Worm (Caenorhabditis elegans): Measurements from ENCODE around the gene apc-2.

- no peak for TF ChIP-seq mab-5 (tag; optimal IDR thresholded peaks at IDR 0.05)
- TF ChIP-seq tbx-8 (GFP tag; optimal IDR thresholded peaks at IDR 0.05): no peak
- TF ChIP-seq zip-8 (tag; optimal IDR thresholded peaks at IDR 0.05): no peak
- TF ChIP-seq unc-120 (tag; optimal IDR thresholded peaks at IDR 0.05; ENCODE audit: poor library complexity, severe bottlenecking): no peak
- TF ChIP-seq ztf-11 (tag; optimal IDR thresholded peaks at IDR 0.05): no peak
- TF ChIP-seq blmp-1 (tag; optimal IDR thresholded peaks at IDR 0.05): no peak
- no peak for TF ChIP-seq ces-1 (GFP tag; optimal IDR thresholded peaks at IDR 0.05)
- TF ChIP-seq drap-1 (GFP tag; optimal IDR thresholded peaks at IDR 0.05): no peak
- TF ChIP-seq lsy-2 (tag; optimal IDR thresholded peaks at IDR 0.05): no peak
- TF ChIP-seq elt-3 (tag; optimal IDR thresholded peaks at IDR 0.05): no peak
- no peak for TF ChIP-seq mep-1 (tag; optimal IDR thresholded peaks at IDR 0.05)
- TF ChIP-seq ceh-43 (GFP tag; optimal IDR thresholded peaks at IDR 0.05): no peak
These were observed 25.3 kb downstream of the apc-2 start for ce11 chrIII:8105771-8106170.

Measured in whole organism, mixed stage, embryonic.